Fruit fly (Drosophila melanogaster) whole organism, prepupa: Measurements from ENCODE around the gene CG6059.

Experiments used
- CG11294 ChIP-seq: fragments of 200-800 bp; sonication (Bioruptor generic); IDR thresholded peaks from 2 replicates; pipeline ENCODE4 v1.3.6; 2022; ENCODE audit warnings: missing biosample characterization, missing genetic modification characterization
- CG1621 ChIP-seq: fragments of 200-800 bp; sonication (Bioruptor generic); optimal IDR thresholded peaks from 3 replicates; lab custom pipeline; 2018; ENCODE audit warnings: missing biosample characterization, mild to moderate bottlenecking, missing genetic modification characterization
- CG3919 ChIP-seq: fragments of 200-800 bp; sonication (Bioruptor generic); optimal IDR thresholded peaks from 3 replicates; lab custom pipeline; 2016; ENCODE audit warnings: missing biosample characterization, missing genetic modification characterization
- CG6276 ChIP-seq: fragments of 200-800 bp; sonication (Bioruptor generic); optimal IDR thresholded peaks from 2 replicates; lab custom pipeline; 2017; ENCODE audit warnings: missing biosample characterization, mild to moderate bottlenecking, missing genetic modification characterization
- Gug ChIP-seq: fragments of 200-800 bp; sonication (Bioruptor generic); IDR thresholded peaks from 2 replicates; pipeline ENCODE4 v1.3.6; 2022; ENCODE audit warnings: missing biosample characterization, missing genetic modification characterization
- Hr39 ChIP-seq: fragments of 200-800 bp; sonication (Bioruptor generic); optimal IDR thresholded peaks from 2 replicates; lab custom pipeline; 2016; ENCODE audit warnings: missing biosample characterization, missing genetic modification characterization
- OdsH ChIP-seq: fragments of 200-800 bp; sonication (Bioruptor generic); optimal IDR thresholded peaks from 3 replicates; lab custom pipeline; 2016; ENCODE audit warnings: missing biosample characterization, missing genetic modification characterization
- Sox14 ChIP-seq: fragments of 200-800 bp; sonication (Bioruptor generic); optimal IDR thresholded peaks from 3 replicates; lab custom pipeline; 2016; ENCODE audit warnings: missing biosample characterization, missing genetic modification characterization
- achi ChIP-seq: fragments of 200-800 bp; sonication (Bioruptor generic); optimal IDR thresholded peaks from 3 replicates; lab custom pipeline; 2016; ENCODE audit warnings: missing biosample characterization, missing genetic modification characterization
- fd59A ChIP-seq: fragments of 200-800 bp; sonication (Bioruptor generic); optimal IDR thresholded peaks from 2 replicates; lab custom pipeline; 2017; ENCODE audit warnings: missing biosample characterization, mild to moderate bottlenecking, missing genetic modification characterization, missing genetic modification reagents
- spab ChIP-seq: fragments of 200-800 bp; sonication (Bioruptor generic); optimal IDR thresholded peaks from 2 replicates; lab custom pipeline; 2017; ENCODE audit warnings: missing biosample characterization, mild to moderate bottlenecking, missing genetic modification characterization, missing genetic modification reagents

DNA sequence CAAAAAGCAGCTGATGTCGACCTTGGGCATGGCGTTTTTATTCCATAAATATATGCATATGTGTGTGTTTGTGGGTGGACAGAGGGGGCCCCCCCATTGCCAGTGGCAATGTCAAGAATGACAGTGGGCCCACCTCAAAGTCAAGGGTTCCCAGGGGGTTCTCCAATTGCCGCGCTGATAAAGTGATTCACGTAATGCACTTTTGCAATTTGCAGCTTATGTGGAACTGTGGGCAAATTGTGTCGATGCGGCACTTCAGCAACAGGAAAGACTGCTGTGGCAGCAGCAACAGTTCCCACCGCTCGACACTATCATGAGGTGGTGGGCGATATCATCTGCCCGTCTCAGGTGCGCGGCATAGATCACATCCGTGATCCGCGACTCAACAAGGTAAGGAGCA is 29.5 kb upstream of the CG6059 start:
- no peak for TF ChIP-seq achi (GFP tag; lab: Kevin White, UChicago)
- no peak for TF ChIP-seq CG6276
- no peak for TF ChIP-seq fd59A (GFP tag; lab: Kevin White, UChicago)
- TF ChIP-seq OdsH (GFP tag; lab: Kevin White, UChicago): no peak
- TF ChIP-seq Hr39 (GFP tag; lab: Kevin White, UChicago): no peak
- no peak for TF ChIP-seq Gug (GFP tag; lab: Robert Waterston, UW)
- TF ChIP-seq CG11294 (GFP tag; lab: Robert Waterston, UW): no peak
- no peak for TF ChIP-seq CG1621 (tag; lab: Kevin White, UChicago)
- no peak for TF ChIP-seq Sox14 (GFP tag; lab: Kevin White, UChicago)
- no peak for TF ChIP-seq CG3919 (GFP tag; lab: Kevin White, UChicago)
- TF ChIP-seq spab (GFP tag; lab: Kevin White, UChicago): no peak
